Worm (Caenorhabditis elegans): ENCODE results near the gene C43D7.4.

ce11 chrV:19312975-19313374 lies 9.3 kb downstream of the C43D7.4 start, which contains the start of gene fbxb-64:
- TF ChIP-seq dao-5 (tag; optimal IDR thresholded peaks at IDR 0.05) (no peak), him-1 (tag; optimal IDR thresholded peaks at IDR 0.05) (no peak), W03F9.2 (tag; optimal IDR thresholded peaks at IDR 0.05) (no peak)

Data from whole organism, L4/young adult.